Worm (Caenorhabditis elegans) whole organism, early embryonic: ENCODE data around the gene F49C12.5.

Source experiments
- B0310.2 ChIP-seq: sonication (generic microtip); optimal IDR thresholded peaks from 2 replicates; lab custom pipeline; 2016; ENCODE audit warnings: mild to moderate bottlenecking, missing genetic modification characterization, missing compliant biosample characterization
- aly-1 ChIP-seq: sonication (generic microtip); optimal IDR thresholded peaks from 2 replicates; lab custom pipeline; 2016; ENCODE audit warnings: missing genetic modification characterization, missing compliant biosample characterization
- ama-1 ChIP-seq: fragments of 150-350 bp; optimal IDR thresholded peaks from 2 replicates; lab custom pipeline; 2014
- ceh-13 ChIP-seq: fragments of 200-800 bp; sonication (Bioruptor generic); optimal IDR thresholded peaks from 2 replicates; lab custom pipeline; 2018; ENCODE audit warnings: mild to moderate bottlenecking, missing genetic modification characterization, missing compliant biosample characterization
- flt-1 ChIP-seq: fragments of 200-800 bp; sonication (Bioruptor generic); IDR thresholded peaks from 2 replicates; pipeline ENCODE4 v1.3.6; 2022; ENCODE audit warnings: missing genetic modification characterization, missing compliant biosample characterization
- hmg-4 ChIP-seq: fragments of 200-800 bp; sonication (Bioruptor generic); optimal IDR thresholded peaks from 2 replicates; lab custom pipeline; 2018; ENCODE audit warnings: mild to moderate bottlenecking, missing genetic modification characterization, missing compliant biosample characterization
- pes-1 ChIP-seq: fragments of 200-800 bp; sonication (Bioruptor generic); IDR thresholded peaks from 2 replicates; pipeline ENCODE4 v1.3.6; 2022; ENCODE audit warnings: missing genetic modification reagents, missing genetic modification characterization, missing compliant biosample characterization
- scrt-1 ChIP-seq: fragments of 200-800 bp; sonication (Bioruptor generic); IDR thresholded peaks from 2 replicates; pipeline ENCODE4 v1.3.6; 2022; ENCODE audit warnings: missing genetic modification characterization, missing compliant biosample characterization
- sea-1 ChIP-seq: fragments of 200-800 bp; sonication (Bioruptor generic); conservative IDR thresholded peaks from 2 replicates; pipeline ENCODE4 v1.3.6; 2022; ENCODE audit warnings: missing genetic modification characterization, missing compliant biosample characterization
- tbx-11 ChIP-seq: fragments of 200-800 bp; sonication (Bioruptor generic); IDR thresholded peaks from 2 replicates; pipeline ENCODE4 v1.3.6; 2022; ENCODE audit warnings: missing genetic modification characterization, missing compliant biosample characterization
- tra-4 ChIP-seq: sonication (generic microtip); optimal IDR thresholded peaks from 2 replicates; lab custom pipeline; 2017; ENCODE audit warnings: missing genetic modification characterization, missing compliant biosample characterization

DNA sequence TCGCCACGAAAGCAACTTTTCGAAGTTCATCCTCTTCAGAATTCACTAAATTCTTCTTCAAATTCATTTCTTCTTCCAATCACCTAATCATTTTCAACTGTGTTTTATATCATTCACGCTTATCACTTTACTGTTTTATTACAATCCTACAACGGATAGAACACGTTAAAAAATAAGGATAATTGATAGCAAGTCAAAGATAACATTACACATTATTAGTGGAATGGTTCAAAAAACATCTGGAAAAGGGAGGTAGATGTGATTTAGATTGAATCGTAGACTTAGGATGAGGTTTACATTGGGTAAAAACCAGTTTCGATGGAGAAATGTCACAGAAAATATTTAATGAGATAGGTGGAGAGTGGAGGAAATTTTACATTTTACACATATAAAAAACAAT is 43.0 kb upstream of the F49C12.5 start, which contains the start of gene col-120:
- no peak for TF ChIP-seq pes-1 (GFP tag; lab: Robert Waterston, UW)
- no peak for TF ChIP-seq flt-1 (GFP tag; lab: Robert Waterston, UW)
- TF ChIP-seq sea-1 (GFP tag; lab: Robert Waterston, UW), result no peak
- no peak for TF ChIP-seq ama-1 (lab: Kevin White, UChicago)
- TF ChIP-seq tra-4 (tag; lab: Kevin White, UChicago), result no peak
- TF ChIP-seq aly-1 (tag; lab: Kevin White, UChicago), result no peak
- no peak for TF ChIP-seq hmg-4
- TF ChIP-seq tbx-11, result no peak
- TF ChIP-seq ceh-13 (GFP tag; lab: Kevin White, UChicago), result no peak
- no peak for TF ChIP-seq scrt-1 (GFP tag; lab: Robert Waterston, UW)
- TF ChIP-seq B0310.2, result no peak
